Fruit fly (Drosophila melanogaster) S2 (cell line): ENCODE data around the gene CG3587.

ENCODE experiments used
- CG8478 ChIP-seq: fragments of >200 bp; optimal IDR thresholded peaks from 2 replicates; lab custom pipeline; 2018
- CTCF ChIP-seq, 2 experiments: fragments of >200 bp; optimal IDR thresholded peaks; 2 replicates each; lab custom pipeline; 2018

CG3587 gene

dm6 chrX:1940020-1940419, at the start of gene CG3587, which contains the start of gene CG3857:
CG3587 (plus strand) TSS chrX:1940307.
CG3857 (minus strand) TSS chrX:1940040.
- TF ChIP-seq CTCF (optimal IDR thresholded peaks at IDR 0.05; lab: Kevin White, UChicago) (peak in 1 of 2 experiments; percentile 38), CG8478 (no peak)

dm6 chrX:1893532-1893931, 46.6 kb upstream of the CG3587 start:
- TF ChIP-seq CTCF (optimal IDR thresholded peaks at IDR 0.05; lab: Kevin White, UChicago) (no peak), CG8478 (no peak)

- TF ChIP-seq CTCF (optimal IDR thresholded peaks at IDR 0.05; lab: Kevin White, UChicago) (no peak), CG8478 (no peak)
Measured at dm6 chrX:1897384-1897783, 42.7 kb upstream of the CG3587 start.

dm6 chrX:1899445-1900085, 40.5 kb upstream of the CG3587 start:
- TF ChIP-seq CTCF (optimal IDR thresholded peaks at IDR 0.05; lab: Kevin White, UChicago) (no peak), CG8478 (no peak)

dm6 chrX:1900123-1900818, 39.8 kb upstream of the CG3587 start, which contains the start of gene arm:
arm (minus strand) TSS chrX:1900646.
- no peak for TF ChIP-seq CG8478
- TF ChIP-seq CTCF (optimal IDR thresholded peaks at IDR 0.05; lab: Kevin White, UChicago): no peak

dm6 chrX:1901605-1902136, 38.4 kb upstream of the CG3587 start, which contains the start of gene Ldaf1:
Ldaf1 (minus strand) TSS chrX:1901911.
- TF ChIP-seq CG8478: no peak

dm6 chrX:1903077-1903476, 37.0 kb upstream of the CG3587 start, which contains the start of gene CG32801:
CG32801 (minus strand) TSS chrX:1903177.
- TF ChIP-seq CG8478 (no peak), CTCF (optimal IDR thresholded peaks at IDR 0.05; lab: Kevin White, UChicago) (no peak)

- no peak for TF ChIP-seq CG8478
- TF ChIP-seq CTCF (optimal IDR thresholded peaks at IDR 0.05; lab: Kevin White, UChicago): no peak
Measured at dm6 chrX:1903968-1904367, 36.1 kb upstream of the CG3587 start.

dm6 chrX:1907727-1908264, 32.3 kb upstream of the CG3587 start, which contains the start of gene mip130:
mip130 (plus strand) TSS chrX:1908239.
- TF ChIP-seq CTCF (optimal IDR thresholded peaks at IDR 0.05; lab: Kevin White, UChicago) (no peak), CG8478 (no peak)

- TF ChIP-seq CG8478 (no peak), CTCF (optimal IDR thresholded peaks at IDR 0.05; lab: Kevin White, UChicago) (no peak)
Measured at dm6 chrX:1908757-1909156, 31.4 kb upstream of the CG3587 start, which contains the start of the genes Edem1 and Rbcn-3B. Edem1 (minus strand) TSS chrX:1908827. Rbcn-3B (plus strand) TSS chrX:1908920.

dm6 chrX:1909533-1909932, 30.6 kb upstream of the CG3587 start:
- TF ChIP-seq CTCF (optimal IDR thresholded peaks at IDR 0.05; lab: Kevin White, UChicago) (no peak), CG8478 (no peak)

dm6 chrX:1922765-1923501, 17.2 kb upstream of the CG3587 start, which contains the start of the genes eIF2Bepsilon and Ocrl:
eIF2Bepsilon (minus strand) TSS chrX:1922874.
Ocrl (plus strand) TSS chrX:1922981.
- TF ChIP-seq CTCF (optimal IDR thresholded peaks at IDR 0.05; lab: Kevin White, UChicago): peak; percentile 46 to 53
- no peak for TF ChIP-seq CG8478

dm6 chrX:1927473-1928306, 12.4 kb upstream of the CG3587 start, which contains the start of gene CG11596:
CG11596 (plus strand) TSS chrX:1927683.
- TF ChIP-seq CG8478: no peak
- no peak for TF ChIP-seq CTCF (optimal IDR thresholded peaks at IDR 0.05; lab: Kevin White, UChicago)

- no peak for TF ChIP-seq CTCF (optimal IDR thresholded peaks at IDR 0.05; lab: Kevin White, UChicago)
- no peak for TF ChIP-seq CG8478
Measured at dm6 chrX:1941669-1942092, 1.6 kb downstream of the CG3587 start, which contains the start of gene Hr4. Hr4 (plus strand) TSS chrX:1941940.
